Fruit fly (Drosophila melanogaster): ENCODE results near the gene Blos4.

Gene Blos4

dm6 chr3L:10856534-10857030, 22.3 kb upstream of the Blos4 start (continued):
- TF ChIP-seq Ets21C (GFP tag; optimal IDR thresholded peaks at IDR 0.05) = no peak
- no peak for TF ChIP-seq achi (GFP tag; optimal IDR thresholded peaks at IDR 0.05)
- no peak for TF ChIP-seq CG9139 (GFP tag; optimal IDR thresholded peaks at IDR 0.05)
- TF ChIP-seq dac (GFP tag; optimal IDR thresholded peaks at IDR 0.05) = no peak
- peak; percentile 34 for TF ChIP-seq CG7368 (GFP tag; optimal IDR thresholded peaks at IDR 0.05)
- TF ChIP-seq spab (GFP tag; optimal IDR thresholded peaks at IDR 0.05) = peak; percentile 17
- TF ChIP-seq Met (GFP tag; optimal IDR thresholded peaks at IDR 0.05) = peak; percentile 42
- no peak for TF ChIP-seq Hr38 (GFP tag; optimal IDR thresholded peaks at IDR 0.05)
- peak; percentile 56 for TF ChIP-seq Sox14 (GFP tag; optimal IDR thresholded peaks at IDR 0.05)
- TF ChIP-seq topi (GFP tag; optimal IDR thresholded peaks at IDR 0.05) = no peak
- TF ChIP-seq fd85E (GFP tag; optimal IDR thresholded peaks at IDR 0.05) = peak; percentile 24
- TF ChIP-seq svp (GFP tag) = peak; percentile 83
- peak; percentile 44 for TF ChIP-seq CG16779 (tag; optimal IDR thresholded peaks at IDR 0.05)
- TF ChIP-seq CG6808 (GFP tag; optimal IDR thresholded peaks at IDR 0.05) = peak; percentile 24
- TF ChIP-seq CG11294 (GFP tag; IDR thresholded peaks at IDR 0.05) = no peak
- peak; percentile 71 for TF ChIP-seq CG6163 (GFP tag; IDR thresholded peaks at IDR 0.05)
- no peak for TF ChIP-seq OdsH (GFP tag; optimal IDR thresholded peaks at IDR 0.05)
- TF ChIP-seq fd59A (GFP tag; optimal IDR thresholded peaks at IDR 0.05) = no peak
- TF ChIP-seq lz (GFP tag; optimal IDR thresholded peaks at IDR 0.05) = no peak
- TF ChIP-seq vri (GFP tag; optimal IDR thresholded peaks at IDR 0.05) = peak; percentile 44
- no peak for TF ChIP-seq Hr39 (GFP tag; optimal IDR thresholded peaks at IDR 0.05)
- TF ChIP-seq Eip75B (GFP tag; optimal IDR thresholded peaks at IDR 0.05) = peak; percentile 32
- no peak for TF ChIP-seq salr (GFP tag; optimal IDR thresholded peaks at IDR 0.05)
- TF ChIP-seq dsx (GFP tag; optimal IDR thresholded peaks at IDR 0.05; ENCODE audit: poor library complexity, severe bottlenecking) = peak; percentile 90
- TF ChIP-seq CG15336 (GFP tag; IDR thresholded peaks at IDR 0.05) = peak; percentile 53

- TF ChIP-seq cyc (GFP tag; optimal IDR thresholded peaks at IDR 0.05) = no peak
- peak; percentile 66 for TF ChIP-seq CG15336 (GFP tag; IDR thresholded peaks at IDR 0.05)
- peak; percentile 31 for TF ChIP-seq CG16779 (tag; optimal IDR thresholded peaks at IDR 0.05)
- no peak for TF ChIP-seq Hr4 (GFP tag; optimal IDR thresholded peaks at IDR 0.05)
- TF ChIP-seq CG11294 (GFP tag; IDR thresholded peaks at IDR 0.05) = no peak; the same call in 1 of the 2 replicates
- TF ChIP-seq CG3032 (tag; optimal IDR thresholded peaks at IDR 0.05) = peak; percentile 24
- TF ChIP-seq dac (GFP tag; optimal IDR thresholded peaks at IDR 0.05) = no peak
- TF ChIP-seq CG7368 (GFP tag; optimal IDR thresholded peaks at IDR 0.05) = no peak
- peak; percentile 0 for TF ChIP-seq CG10669 (GFP tag; optimal IDR thresholded peaks at IDR 0.05)
- TF ChIP-seq CG32006 (GFP tag; optimal IDR thresholded peaks at IDR 0.05) = no peak
- no peak for TF ChIP-seq acj6 (GFP tag; optimal IDR thresholded peaks at IDR 0.05)
- TF ChIP-seq pdm3 (GFP tag; optimal IDR thresholded peaks at IDR 0.05) = no peak
- no peak for TF ChIP-seq net (GFP tag; optimal IDR thresholded peaks at IDR 0.05)
- peak; percentile 93 for TF ChIP-seq fkh (GFP tag; optimal IDR thresholded peaks at IDR 0.05)
- no peak for TF ChIP-seq Eip78C (GFP tag)
- TF ChIP-seq Gug (GFP tag; IDR thresholded peaks at IDR 0.05) = peak; percentile 17; the same call in 1 of the 2 replicates
- TF ChIP-seq svp (GFP tag) = no peak
- TF ChIP-seq esn (GFP tag; optimal IDR thresholded peaks at IDR 0.05) = peak; percentile 32
- TF ChIP-seq CG1621 (tag; optimal IDR thresholded peaks at IDR 0.05) = peak; percentile 59
- peak; percentile 18 for TF ChIP-seq Lpt (GFP tag; optimal IDR thresholded peaks at IDR 0.05)
- TF ChIP-seq eg (GFP tag; IDR thresholded peaks at IDR 0.05) = peak; percentile 64
- TF ChIP-seq achi (GFP tag; optimal IDR thresholded peaks at IDR 0.05) = peak; percentile 25
- peak; percentile 25 for TF ChIP-seq CG6854 (GFP tag; optimal IDR thresholded peaks at IDR 0.05)
- peak; percentile 85 for TF ChIP-seq Eip93F (GFP tag; optimal IDR thresholded peaks at IDR 0.05)
- peak; percentile 66 for TF ChIP-seq Met (GFP tag; optimal IDR thresholded peaks at IDR 0.05)
- TF ChIP-seq vri (GFP tag; optimal IDR thresholded peaks at IDR 0.05) = peak; percentile 37
- TF ChIP-seq Sox102F (GFP tag; optimal IDR thresholded peaks at IDR 0.05) = peak; percentile 61
- no peak for TF ChIP-seq CG6792 (GFP tag; optimal IDR thresholded peaks at IDR 0.05)
- no peak for TF ChIP-seq CG10631 (GFP tag; optimal IDR thresholded peaks at IDR 0.05)
- peak in 1 of 2 experiments; percentile 31 for TF ChIP-seq salr (GFP tag; optimal IDR thresholded peaks at IDR 0.05)
- peak; percentile 21 for TF ChIP-seq topi (GFP tag; optimal IDR thresholded peaks at IDR 0.05)
- peak; percentile 2 for TF ChIP-seq Ets96B (tag; optimal IDR thresholded peaks at IDR 0.05)
- no peak for TF ChIP-seq Sox15 (GFP tag; optimal IDR thresholded peaks at IDR 0.05)
- peak; percentile 61 for TF ChIP-seq CG9139 (GFP tag; optimal IDR thresholded peaks at IDR 0.05)
- peak; percentile 34 for TF ChIP-seq CG34406 (GFP tag; optimal IDR thresholded peaks at IDR 0.05)
- no peak for TF ChIP-seq CG11902 (GFP tag; optimal IDR thresholded peaks at IDR 0.05)
- peak; percentile 74 for TF ChIP-seq CG6163 (GFP tag; IDR thresholded peaks at IDR 0.05)
These were observed 21.3 kb upstream of the Blos4 start for dm6 chr3L:10857515-10858023.
